Fruit fly (Drosophila melanogaster) whole organism, embryonic: ENCODE measurements around the gene eIF1.
A peak's percentile ranks its signal among the peaks of the same experiment; 100 is the strongest.

Source experiments
- Atf6 ChIP-seq: fragments of 200-800 bp; sonication (Bioruptor generic); IDR thresholded peaks from 2 replicates; pipeline ENCODE4 v1.3.6; 2022; ENCODE audit warnings: missing biosample characterization, missing genetic modification characterization
- BEAF-32 ChIP-seq: fragments of 200-800 bp; sonication (Bioruptor generic); optimal IDR thresholded peaks from 3 replicates; lab custom pipeline; 2017; ENCODE audit warnings: missing biosample characterization, missing genetic modification characterization, mild to moderate bottlenecking, moderate library complexity, missing genetic modification reagents
- CG11696 ChIP-seq: fragments of 200-800 bp; sonication (Bioruptor generic); IDR thresholded peaks from 2 replicates; pipeline ENCODE4 v1.3.6; 2022; ENCODE audit warnings: missing biosample characterization, missing genetic modification characterization
- CG13424 ChIP-seq: fragments of 200-800 bp; sonication (Bioruptor generic); optimal IDR thresholded peaks from 2 replicates; lab custom pipeline; 2019; ENCODE audit warnings: missing biosample characterization, mild to moderate bottlenecking, missing genetic modification characterization, moderate library complexity
- CG14441 ChIP-seq: fragments of 200-800 bp; sonication (Bioruptor generic); IDR thresholded peaks from 2 replicates; pipeline ENCODE4 v1.3.6; 2022; ENCODE audit warnings: missing biosample characterization, missing genetic modification characterization
- CG14710 ChIP-seq: fragments of 200-800 bp; sonication (Bioruptor generic); optimal IDR thresholded peaks from 3 replicates; lab custom pipeline; 2019; ENCODE audit warnings: missing biosample characterization, mild to moderate bottlenecking, missing genetic modification characterization, moderate library complexity
- CG15514 ChIP-seq: fragments of 200-800 bp; sonication (Bioruptor generic); optimal IDR thresholded peaks from 3 replicates; lab custom pipeline; 2017; ENCODE audit warnings: missing biosample characterization, missing genetic modification characterization, mild to moderate bottlenecking, moderate library complexity, missing genetic modification reagents
- CG1602 ChIP-seq: fragments of 200-800 bp; sonication (Bioruptor generic); optimal IDR thresholded peaks from 3 replicates; lab custom pipeline; 2016; ENCODE audit warnings: missing biosample characterization, missing genetic modification characterization
- CG16813 ChIP-seq: fragments of 200-800 bp; sonication (Bioruptor generic); IDR thresholded peaks from 3 replicates; pipeline ENCODE4 v1.3.6; 2022; ENCODE audit warnings: missing biosample characterization, missing genetic modification characterization; ENCODE audit not compliant: partially characterized antibody
- CG17802 ChIP-seq: fragments of 200-800 bp; sonication (Bioruptor generic); optimal IDR thresholded peaks from 2 replicates; lab custom pipeline; 2018; ENCODE audit warnings: missing biosample characterization, mild to moderate bottlenecking, missing genetic modification characterization, moderate library complexity
- CG17829 ChIP-seq: fragments of 200-800 bp; optimal IDR thresholded peaks from 2 replicates; lab custom pipeline; 2019; ENCODE audit warnings: missing biosample characterization, mild to moderate bottlenecking, missing genetic modification characterization, moderate library complexity
- CG2129 ChIP-seq: fragments of 200-800 bp; sonication (Bioruptor generic); IDR thresholded peaks from 2 replicates; pipeline ENCODE4 v1.3.6; 2022; ENCODE audit warnings: missing biosample characterization, missing genetic modification characterization; ENCODE audit not compliant: partially characterized antibody
- CG3281 ChIP-seq: fragments of 200-800 bp; sonication (Bioruptor generic); optimal IDR thresholded peaks from 3 replicates; lab custom pipeline; 2017; ENCODE audit warnings: missing biosample characterization, mild to moderate bottlenecking, missing genetic modification characterization
- CG34224 ChIP-seq: fragments of 200-800 bp; sonication (Bioruptor generic); IDR thresholded peaks from 3 replicates; pipeline ENCODE4 v1.3.6; 2022; ENCODE audit warnings: missing biosample characterization, missing genetic modification characterization; ENCODE audit not compliant: partially characterized antibody
- CG4820 ChIP-seq: fragments of 200-800 bp; sonication (Bioruptor generic); optimal IDR thresholded peaks from 3 replicates; lab custom pipeline; 2016; ENCODE audit warnings: missing biosample characterization, missing genetic modification characterization
- CG5953 ChIP-seq: fragments of 200-800 bp; sonication (Bioruptor generic); IDR thresholded peaks from 2 replicates; pipeline ENCODE4 v1.3.6; 2022; ENCODE audit warnings: missing biosample characterization, missing genetic modification characterization
- CG6272 ChIP-seq: fragments of 200-800 bp; sonication (Bioruptor generic); IDR thresholded peaks from 2 replicates; pipeline ENCODE4 v1.3.6; 2022; ENCODE audit warnings: missing biosample characterization, missing genetic modification characterization
- CG6813 ChIP-seq: fragments of 200-800 bp; sonication (Bioruptor generic); optimal IDR thresholded peaks from 2 replicates; lab custom pipeline; 2017; ENCODE audit warnings: missing biosample characterization, missing genetic modification characterization, mild to moderate bottlenecking, moderate library complexity, missing genetic modification reagents
- CG7963 ChIP-seq: fragments of 200-800 bp; sonication (Bioruptor generic); IDR thresholded peaks from 3 replicates; pipeline ENCODE4 v1.3.6; 2022; ENCODE audit warnings: missing biosample characterization, missing genetic modification characterization; ENCODE audit not compliant: partially characterized antibody
- CG8359 ChIP-seq: fragments of 200-800 bp; sonication (Bioruptor generic); optimal IDR thresholded peaks from 2 replicates; lab custom pipeline; 2017; ENCODE audit warnings: missing biosample characterization, mild to moderate bottlenecking, missing genetic modification characterization, borderline replicate concordance
- CG9727 ChIP-seq: fragments of 200-800 bp; sonication (Bioruptor generic); optimal IDR thresholded peaks from 3 replicates; lab custom pipeline; 2017; ENCODE audit warnings: missing biosample characterization, mild to moderate bottlenecking, missing genetic modification characterization
- Dp ChIP-seq: fragments of 200-800 bp; sonication (Bioruptor generic); optimal IDR thresholded peaks from 2 replicates; lab custom pipeline; 2018; ENCODE audit warnings: missing biosample characterization, mild to moderate bottlenecking, missing genetic modification characterization, moderate library complexity
- Drgx ChIP-seq: fragments of 200-800 bp; sonication (Bioruptor generic); IDR thresholded peaks from 2 replicates; pipeline ENCODE4 v1.3.6; 2022; ENCODE audit warnings: missing biosample characterization, missing genetic modification characterization
- HHEX ChIP-seq: fragments of 200-800 bp; sonication (Bioruptor generic); optimal IDR thresholded peaks from 3 replicates; lab custom pipeline; 2017; ENCODE audit warnings: missing biosample characterization, mild to moderate bottlenecking, missing genetic modification characterization, missing genetic modification reagents
- HLH3B ChIP-seq: fragments of 200-800 bp; sonication (Bioruptor generic); IDR thresholded peaks from 2 replicates; pipeline ENCODE4 v1.3.6; 2022; ENCODE audit warnings: missing biosample characterization, missing genetic modification characterization
- MBD-R2 ChIP-seq: fragments of 200-800 bp; sonication (Bioruptor generic); IDR thresholded peaks from 2 replicates; pipeline ENCODE4 v1.3.6; 2022; ENCODE audit warnings: missing biosample characterization, missing genetic modification characterization
- MESR4 ChIP-seq: fragments of 200-800 bp; sonication (Bioruptor generic); optimal IDR thresholded peaks from 2 replicates; lab custom pipeline; 2018; ENCODE audit warnings: missing biosample characterization, mild to moderate bottlenecking, missing genetic modification characterization, moderate library complexity
- NK7.1 ChIP-seq: fragments of 200-800 bp; sonication (Bioruptor generic); optimal IDR thresholded peaks from 3 replicates; lab custom pipeline; 2016; ENCODE audit warnings: missing biosample characterization, missing genetic modification characterization
- Sin3A ChIP-seq: fragments of >200 bp; optimal IDR thresholded peaks from 2 replicates; lab custom pipeline; 2018
- ap ChIP-seq: fragments of 200-800 bp; sonication (Bioruptor generic); IDR thresholded peaks from 2 replicates; pipeline ENCODE4 v1.3.6; 2022; ENCODE audit warnings: missing biosample characterization, missing genetic modification characterization
- ato ChIP-seq: fragments of 200-800 bp; sonication (Bioruptor generic); IDR thresholded peaks from 2 replicates; pipeline ENCODE4 v1.3.6; 2022; ENCODE audit warnings: missing biosample characterization, missing genetic modification characterization; ENCODE audit not compliant: partially characterized antibody
- crp ChIP-seq, 2 experiments: fragments of 200-800 bp; sonication (Bioruptor generic); optimal IDR thresholded peaks; 2 replicates in 1 of 2; 3 replicates in 1 of 2; lab custom pipeline; 2017; ENCODE audit warnings: missing biosample characterization in 2 of 2, missing genetic modification characterization in 2 of 2, mild to moderate bottlenecking in 1 of 2, moderate library complexity in 1 of 2
- emc ChIP-seq: fragments of 200-800 bp; sonication (Bioruptor generic); optimal IDR thresholded peaks from 2 replicates; lab custom pipeline; 2016; ENCODE audit warnings: missing biosample characterization, missing genetic modification characterization
- hbn ChIP-seq: fragments of 200-800 bp; sonication (Bioruptor generic); IDR thresholded peaks from 2 replicates; pipeline ENCODE4 v1.3.6; 2022; ENCODE audit warnings: missing biosample characterization, missing genetic modification characterization; ENCODE audit not compliant: partially characterized antibody
- hkb ChIP-seq, 2 experiments: fragments of 200-800 bp in 1 of 2; fragments of >200 bp in 1 of 2; sonication (Bioruptor generic) in 1 of 2; IDR thresholded peaks in 1 of 2; optimal IDR thresholded peaks in 1 of 2; 2 replicates each; pipeline versions ENCODE4 v1.3.6 to Lab custom; 2017 to 2022; ENCODE audit warnings: missing biosample characterization in 1 of 2, missing genetic modification characterization in 1 of 2
- knrl ChIP-seq: fragments of 200-800 bp; sonication (Bioruptor generic); IDR thresholded peaks from 3 replicates; pipeline ENCODE4 v1.3.6; 2022; ENCODE audit warnings: missing biosample characterization, missing genetic modification characterization; ENCODE audit not compliant: partially characterized antibody
- mam ChIP-seq: fragments of 200-800 bp; sonication (Bioruptor generic); optimal IDR thresholded peaks from 3 replicates; lab custom pipeline; 2016; ENCODE audit warnings: missing biosample characterization, missing genetic modification characterization
- mld ChIP-seq: fragments of 200-800 bp; sonication (Bioruptor generic); IDR thresholded peaks from 3 replicates; pipeline ENCODE4 v1.3.6; 2022; ENCODE audit warnings: missing biosample characterization, missing genetic modification characterization; ENCODE audit not compliant: partially characterized antibody
- sisA ChIP-seq: fragments of 200-800 bp; sonication (Bioruptor generic); IDR thresholded peaks from 2 replicates; pipeline ENCODE4 v1.3.6; 2022; ENCODE audit warnings: missing biosample characterization, missing genetic modification characterization
- sna ChIP-seq: fragments of 200-800 bp; sonication (Bioruptor generic); IDR thresholded peaks from 2 replicates; pipeline ENCODE4 v1.3.6; 2022; ENCODE audit warnings: missing biosample characterization, missing genetic modification characterization; ENCODE audit not compliant: partially characterized antibody
- so ChIP-seq: fragments of 200-800 bp; sonication (Bioruptor generic); IDR thresholded peaks from 3 replicates; pipeline ENCODE4 v1.3.6; 2022; ENCODE audit warnings: missing biosample characterization, missing genetic modification characterization
- sob ChIP-seq: fragments of 200-800 bp; sonication (Bioruptor generic); IDR thresholded peaks from 2 replicates; pipeline ENCODE4 v1.3.6; 2022; ENCODE audit warnings: missing biosample characterization, missing genetic modification characterization
- sug ChIP-seq: fragments of 200-800 bp; optimal IDR thresholded peaks from 2 replicates; lab custom pipeline; 2019; ENCODE audit warnings: missing biosample characterization, mild to moderate bottlenecking, missing genetic modification characterization, moderate library complexity
- toy ChIP-seq: fragments of 200-800 bp; sonication (Bioruptor generic); IDR thresholded peaks from 2 replicates; pipeline ENCODE4 v1.3.6; 2022; ENCODE audit warnings: missing biosample characterization, missing genetic modification characterization
- z ChIP-seq: fragments of 200-800 bp; sonication (Bioruptor generic); IDR thresholded peaks from 3 replicates; pipeline ENCODE4 v1.3.6; 2022; ENCODE audit warnings: missing biosample characterization, missing genetic modification characterization
- zen2 ChIP-seq: fragments of 200-800 bp; sonication (Bioruptor generic); IDR thresholded peaks from 3 replicates; pipeline ENCODE4 v1.3.6; 2022; ENCODE audit warnings: missing biosample characterization, missing genetic modification characterization; ENCODE audit not compliant: partially characterized antibody

Gene eIF1

DNA sequence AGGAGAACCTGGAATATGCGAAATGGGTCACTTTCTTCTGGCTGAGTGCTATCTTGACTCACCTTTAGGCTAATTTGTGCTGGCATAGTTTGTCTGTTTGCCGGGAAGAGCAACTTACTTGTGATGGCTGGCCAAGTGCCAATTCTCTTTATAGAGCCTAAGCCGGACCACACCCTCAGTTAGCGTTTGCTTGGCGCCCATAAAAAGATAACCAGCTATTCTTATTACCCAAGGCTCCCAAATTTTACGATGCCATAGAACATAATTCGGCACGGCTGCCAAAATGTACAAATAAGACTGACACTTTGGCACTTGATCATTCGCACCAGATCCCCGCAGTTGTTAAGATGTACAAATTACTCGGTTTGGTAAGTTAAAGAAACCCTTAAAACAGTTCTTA is 33.5 kb upstream of the eIF1 start, which contains the start of the genes CG42525 and CG14958:
Gene CG42525 (minus strand): TSS at position 101 of the 400 bp plus-strand sequence.
Gene CG14958 (plus strand): TSS at position 332 of the 400 bp plus-strand sequence.
- TF ChIP-seq HHEX (GFP tag; lab: Kevin White, UChicago) (no peak), CG1602 (GFP tag; lab: Kevin White, UChicago) (no peak), CG9727 (no peak), Sin3A (lab: Kevin White, UChicago) (no peak), CG11696 (GFP tag; lab: Robert Waterston, UW) (no peak), CG4820 (no peak), NK7.1 (GFP tag; lab: Kevin White, UChicago) (no peak), sug (no peak)

DNA sequence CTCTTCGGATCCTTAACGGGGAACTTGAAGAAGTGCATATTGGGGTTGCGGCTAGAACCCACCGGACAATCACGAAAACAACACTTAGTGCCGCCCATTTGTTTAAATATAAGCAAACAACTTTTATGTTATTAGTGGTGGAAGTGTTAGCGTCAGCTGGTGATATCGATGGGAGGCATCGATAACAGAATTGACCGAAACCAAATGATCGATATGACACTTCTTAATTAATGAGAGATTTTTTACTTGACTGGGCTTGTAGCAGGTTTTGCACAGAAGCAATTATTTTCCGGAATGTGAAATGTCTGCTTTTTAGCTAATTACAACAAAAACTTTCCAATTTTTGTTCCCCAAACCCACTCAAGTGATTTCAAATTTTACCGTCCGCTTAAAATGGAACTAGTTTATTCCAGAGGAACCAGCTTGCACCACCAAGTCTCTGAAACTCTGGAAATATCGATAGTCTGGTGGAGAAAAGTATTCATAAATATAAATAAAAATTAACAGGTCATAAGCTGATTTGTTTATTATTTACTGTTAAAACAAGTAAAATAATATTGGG is 30.7 kb upstream of the eIF1 start, which contains the start of gene CG14965:
Gene CG14965 (minus strand): TSS at position 159 of the 562 bp plus-strand sequence.
- TF ChIP-seq CG34224 (peak; percentile 84), CG17829 (tag; lab: Kevin White, UChicago) (no peak), MBD-R2 (GFP tag; lab: Robert Waterston, UW) (peak; percentile 62), CG16813 (GFP tag; lab: Robert Waterston, UW) (peak; percentile 90), z (no peak), mld (GFP tag; lab: Robert Waterston, UW) (peak; percentile 75; the same call in 2 of the 3 replicates), MESR4 (peak; percentile 20), Drgx (no peak), sob (GFP tag; lab: Robert Waterston, UW) (no peak), sna (GFP tag; lab: Robert Waterston, UW) (peak; percentile 95), CG5953 (GFP tag; lab: Robert Waterston, UW) (no peak), CG14710 (no peak), CG8359 (no peak), Sin3A (lab: Kevin White, UChicago) (peak; percentile 84), CG14441 (GFP tag; lab: Robert Waterston, UW) (peak; percentile 36; the same call in 1 of the 2 replicates), hbn (GFP tag; lab: Robert Waterston, UW) (peak; percentile 86), CG7963 (peak; percentile 72), ap (GFP tag; lab: Robert Waterston, UW) (no peak), so (GFP tag; lab: Robert Waterston, UW) (no peak), CG3281 (GFP tag; lab: Kevin White, UChicago) (no peak), Dp (peak; percentile 81), toy (no peak), ato (GFP tag; lab: Robert Waterston, UW) (peak; percentile 75), HLH3B (GFP tag; lab: Robert Waterston, UW) (no peak), mam (GFP tag; lab: Kevin White, UChicago) (peak; percentile 13), zen2 (peak; percentile 56; the same call in 1 of the 3 replicates), CG15514 (GFP tag; lab: Kevin White, UChicago) (peak; percentile 99), emc (no peak), sisA (GFP tag; lab: Robert Waterston, UW) (no peak), CG6272 (GFP tag; lab: Robert Waterston, UW) (peak; percentile 30; the same call in 1 of the 2 replicates), CG13424 (tag; lab: Kevin White, UChicago) (no peak), CG2129 (GFP tag; lab: Robert Waterston, UW) (peak; percentile 86), CG17802 (tag; lab: Kevin White, UChicago) (no peak), Atf6 (GFP tag; lab: Robert Waterston, UW) (no peak), crp (GFP tag; optimal IDR thresholded peaks at IDR 0.05; lab: Kevin White, UChicago) (peak in 1 of 2 experiments; percentile 81), knrl (peak; percentile 91), CG6813 (no peak), hkb (optimal IDR thresholded peaks at IDR 0.05; lab: Kevin White, UChicago) (peak; percentile 34), hkb (GFP tag; IDR thresholded peaks at IDR 0.05; lab: Robert Waterston, UW) (no peak), BEAF-32 (GFP tag; lab: Kevin White, UChicago) (peak; percentile 95)
